Worm (Caenorhabditis elegans): ENCODE data around the gene algn-5.

DNA sequence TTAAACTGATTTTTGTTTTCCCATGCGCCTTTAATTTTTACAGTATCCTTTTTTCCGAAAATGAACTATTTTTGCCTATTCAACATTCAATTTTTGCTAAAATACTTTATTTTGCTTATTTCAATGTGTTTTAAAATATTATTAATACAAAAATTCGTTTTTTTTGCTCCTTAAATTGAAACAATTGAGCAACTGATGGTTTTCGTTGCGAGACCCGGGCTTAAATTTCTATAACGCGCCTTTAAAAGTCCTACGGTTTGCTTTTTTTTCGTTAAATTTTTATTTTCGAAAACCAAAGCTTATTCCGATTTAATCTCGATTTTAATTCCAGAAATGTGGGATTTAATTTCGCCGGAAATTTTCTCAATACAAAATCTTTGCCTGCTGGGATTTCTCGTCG, at the start of gene algn-5:
- TF ChIP-seq ztf-11 (tag; optimal IDR thresholded peaks at IDR 0.05) (no peak), snpc-4 (tag; optimal IDR thresholded peaks at IDR 0.05) (no peak), nhr-10 (tag; optimal IDR thresholded peaks at IDR 0.05) (no peak), elt-1 (tag; optimal IDR thresholded peaks at IDR 0.05) (no peak), nhr-12 (tag; optimal IDR thresholded peaks at IDR 0.05) (no peak), crh-2 (tag; optimal IDR thresholded peaks at IDR 0.05) (no peak), nhr-237 (tag; optimal IDR thresholded peaks at IDR 0.05) (no peak), unc-62 (GFP tag; optimal IDR thresholded peaks at IDR 0.05) (no peak), mdl-1 (tag; optimal IDR thresholded peaks at IDR 0.05) (no peak), dmd-4 (tag; optimal IDR thresholded peaks at IDR 0.05) (no peak), nhr-23 (tag; optimal IDR thresholded peaks at IDR 0.05) (no peak), skn-1 (tag; optimal IDR thresholded peaks at IDR 0.05) (no peak)

Measured in whole organism, L2 larva.